Worm (Caenorhabditis elegans) whole organism, L1 larva: ENCODE measurements around the gene ZK287.9.
A peak's percentile ranks its signal among the peaks of the same experiment; 100 is the strongest.

Experiments
- C16A3.4 ChIP-seq: fragments of 150-350 bp; optimal IDR thresholded peaks from 2 replicates; lab custom pipeline; 2014; ENCODE audit warnings: missing biosample characterization, missing genetic modification characterization
- F16B12.6 ChIP-seq: fragments of 150-350 bp; optimal IDR thresholded peaks from 2 replicates; lab custom pipeline; 2014; ENCODE audit warnings: missing biosample characterization, missing genetic modification characterization
- aha-1 ChIP-seq: fragments of 150-350 bp; optimal IDR thresholded peaks from 2 replicates; lab custom pipeline; 2014; ENCODE audit warnings: missing biosample characterization, missing genetic modification characterization
- alr-1 ChIP-seq: fragments of 200-800 bp; sonication (Bioruptor generic); optimal IDR thresholded peaks from 2 replicates; lab custom pipeline; 2018; ENCODE audit warnings: borderline replicate concordance, mild to moderate bottlenecking, missing genetic modification characterization, missing compliant biosample characterization
- aly-2 ChIP-seq: fragments of 150-350 bp; optimal IDR thresholded peaks from 2 replicates; lab custom pipeline; 2014; ENCODE audit warnings: missing biosample characterization, missing genetic modification characterization
- blmp-1 ChIP-seq: fragments of 150-350 bp; optimal IDR thresholded peaks from 2 replicates; lab custom pipeline; 2014; ENCODE audit warnings: missing biosample characterization, missing genetic modification characterization
- ceh-8 ChIP-seq: fragments of 200-800 bp; sonication (Bioruptor generic); optimal IDR thresholded peaks from 2 replicates; lab custom pipeline; 2018; ENCODE audit warnings: mild to moderate bottlenecking, missing genetic modification characterization, moderate library complexity, missing compliant biosample characterization
- ceh-82 ChIP-seq, 3 experiments: fragments of 150-350 bp in 1 of 3; sonication (generic microtip) in 2 of 3; optimal IDR thresholded peaks; 2 replicates each; lab custom pipeline; 2014 to 2017; ENCODE audit warnings: missing biosample characterization in 3 of 3, missing genetic modification characterization in 3 of 3
- dpl-1 ChIP-seq, 3 experiments: fragments of 150-350 bp in 2 of 3; sonication (generic microtip) in 1 of 3; optimal IDR thresholded peaks; 2 replicates each; lab custom pipeline; 2014 to 2017; ENCODE audit warnings: missing biosample characterization in 3 of 3, missing genetic modification characterization in 3 of 3, missing genetic modification reagents in 3 of 3
- dsc-1 ChIP-seq: sonication (generic microtip); optimal IDR thresholded peaks from 2 replicates; lab custom pipeline; 2016; ENCODE audit warnings: mild to moderate bottlenecking, missing genetic modification characterization, missing compliant biosample characterization
- efl-1 ChIP-seq, 4 experiments: fragments of 150-350 bp; optimal IDR thresholded peaks in 3 of 4; peaks in 1 of 4; 1 replicate in 1 of 4; 2 replicates in 3 of 4; lab custom pipeline; 2014; ENCODE audit warnings: missing biosample characterization in 2 of 4, missing genetic modification characterization in 2 of 4, missing genetic modification reagents in 2 of 4
- egl-27 ChIP-seq, 2 experiments: fragments of 150-350 bp in 1 of 2; sonication (generic microtip); optimal IDR thresholded peaks; 3 replicates each; lab custom pipeline; 2017 to 2018; ENCODE audit warnings: missing biosample characterization in 2 of 2, missing genetic modification characterization in 2 of 2, missing genetic modification reagents in 2 of 2
- elt-2 ChIP-seq: sonication (generic microtip); optimal IDR thresholded peaks from 2 replicates; lab custom pipeline; 2016; ENCODE audit warnings: missing genetic modification characterization, mild to moderate bottlenecking, inconsistent platforms, missing compliant biosample characterization, missing genetic modification reagents
- ets-5 ChIP-seq: fragments of 200-800 bp; sonication (Bioruptor generic); IDR thresholded peaks from 2 replicates; pipeline ENCODE4 v1.3.6; 2022; ENCODE audit warnings: missing genetic modification characterization, missing compliant biosample characterization
- fkh-10 ChIP-seq: sonication (generic microtip); optimal IDR thresholded peaks from 2 replicates; lab custom pipeline; 2017; ENCODE audit warnings: missing biosample characterization, missing genetic modification reagents, missing genetic modification characterization
- fkh-4 ChIP-seq: sonication (generic microtip); optimal IDR thresholded peaks from 2 replicates; lab custom pipeline; 2016; ENCODE audit warnings: missing compliant biosample characterization, missing genetic modification characterization, borderline replicate concordance
- grh-1 ChIP-seq: fragments of 200-800 bp; sonication (Bioruptor generic); IDR thresholded peaks from 2 replicates; pipeline ENCODE4 v1.3.6; 2022; ENCODE audit warnings: missing genetic modification reagents, missing genetic modification characterization, missing compliant biosample characterization
- hlh-4 ChIP-seq: sonication (generic microtip); optimal IDR thresholded peaks from 2 replicates; lab custom pipeline; 2016; ENCODE audit warnings: mild to moderate bottlenecking, missing genetic modification characterization, missing compliant biosample characterization
- hpl-2 ChIP-seq: fragments of 150-350 bp; optimal IDR thresholded peaks from 2 replicates; lab custom pipeline; 2014; ENCODE audit warnings: missing biosample characterization, missing genetic modification reagents, missing genetic modification characterization
- isw-1 ChIP-seq: fragments of 200-800 bp; sonication (Bioruptor generic); IDR thresholded peaks from 2 replicates; pipeline ENCODE4 v1.3.6; 2022; ENCODE audit warnings: missing genetic modification characterization, missing compliant biosample characterization
- lin-13 ChIP-seq: fragments of 150-350 bp; optimal IDR thresholded peaks from 2 replicates; lab custom pipeline; 2014; ENCODE audit warnings: missing biosample characterization, missing genetic modification reagents, missing genetic modification characterization
- lin-14 ChIP-seq: fragments of 200-800 bp; sonication (Bioruptor generic); optimal IDR thresholded peaks from 2 replicates; lab custom pipeline; 2018; ENCODE audit warnings: mild to moderate bottlenecking, missing genetic modification characterization, moderate library complexity, missing compliant biosample characterization
- lin-15B ChIP-seq: fragments of 150-350 bp; sonication (generic microtip); optimal IDR thresholded peaks from 3 replicates; lab custom pipeline; 2014; ENCODE audit warnings: missing biosample characterization, missing genetic modification characterization
- lin-35 ChIP-seq, 2 experiments: fragments of 150-350 bp; optimal IDR thresholded peaks; 2 replicates each; lab custom pipeline; 2014; ENCODE audit warnings: missing biosample characterization in 2 of 2, missing genetic modification characterization in 2 of 2, missing genetic modification reagents in 2 of 2
- lin-39 ChIP-seq: fragments of 150-350 bp; optimal IDR thresholded peaks from 2 replicates; lab custom pipeline; 2014; ENCODE audit warnings: missing biosample characterization, missing genetic modification reagents, missing genetic modification characterization
- lsy-2 ChIP-seq, 2 experiments: fragments of 150-350 bp; optimal IDR thresholded peaks; 2 replicates each; lab custom pipeline; 2014; ENCODE audit warnings: missing biosample characterization in 2 of 2, missing genetic modification characterization in 2 of 2
- mdl-1 ChIP-seq, 2 experiments: fragments of 150-350 bp; optimal IDR thresholded peaks; 2 replicates each; lab custom pipeline; 2014 to 2017; ENCODE audit warnings: missing biosample characterization in 2 of 2, missing genetic modification characterization in 2 of 2, inconsistent platforms in 1 of 2
- mef-2 ChIP-seq: fragments of 150-350 bp; optimal IDR thresholded peaks from 2 replicates; lab custom pipeline; 2014; ENCODE audit warnings: missing biosample characterization, missing genetic modification characterization
- nhr-11 ChIP-seq: fragments of 150-350 bp; optimal IDR thresholded peaks from 2 replicates; lab custom pipeline; 2014; ENCODE audit warnings: missing biosample characterization, missing genetic modification characterization
- nhr-12 ChIP-seq: sonication (generic microtip); optimal IDR thresholded peaks from 2 replicates; lab custom pipeline; 2017; ENCODE audit warnings: missing biosample characterization, missing genetic modification characterization
- nhr-19 ChIP-seq: fragments of 200-800 bp; sonication (Bioruptor generic); conservative IDR thresholded peaks from 2 replicates; pipeline ENCODE4 v1.3.6; 2022; ENCODE audit warnings: missing genetic modification characterization, missing compliant biosample characterization
- nhr-20 ChIP-seq: sonication (generic microtip); optimal IDR thresholded peaks from 2 replicates; lab custom pipeline; 2016; ENCODE audit warnings: mild to moderate bottlenecking, missing genetic modification characterization, missing compliant biosample characterization
- nhr-28 ChIP-seq: fragments of 150-350 bp; optimal IDR thresholded peaks from 2 replicates; lab custom pipeline; 2014; ENCODE audit warnings: missing biosample characterization, missing genetic modification characterization
- nhr-71 ChIP-seq: sonication (generic microtip); optimal IDR thresholded peaks from 2 replicates; lab custom pipeline; 2016; ENCODE audit warnings: mild to moderate bottlenecking, missing genetic modification characterization, moderate library complexity, missing compliant biosample characterization
- pax-3 ChIP-seq: fragments of 200-800 bp; sonication (Bioruptor generic); optimal IDR thresholded peaks from 2 replicates; lab custom pipeline; 2018; ENCODE audit warnings: mild to moderate bottlenecking, missing genetic modification characterization, moderate library complexity, missing compliant biosample characterization
- skn-1 ChIP-seq: fragments of 150-350 bp; optimal IDR thresholded peaks from 2 replicates; lab custom pipeline; 2014; ENCODE audit warnings: missing biosample characterization, missing genetic modification characterization
- snu-23 ChIP-seq: sonication (generic microtip); optimal IDR thresholded peaks from 2 replicates; lab custom pipeline; 2016; ENCODE audit warnings: missing genetic modification characterization, missing compliant biosample characterization
- sox-4 ChIP-seq: sonication (generic microtip); optimal IDR thresholded peaks from 2 replicates; lab custom pipeline; 2016; ENCODE audit warnings: missing genetic modification characterization, missing compliant biosample characterization
- sup-37 ChIP-seq: fragments of 200-800 bp; sonication (Bioruptor generic); optimal IDR thresholded peaks from 2 replicates; lab custom pipeline; 2018; ENCODE audit warnings: mild to moderate bottlenecking, missing genetic modification characterization, missing compliant biosample characterization
- swsn-7 ChIP-seq: sonication (generic microtip); optimal IDR thresholded peaks from 2 replicates; lab custom pipeline; 2016; ENCODE audit warnings: missing genetic modification characterization, missing compliant biosample characterization
- tbx-2 ChIP-seq: sonication (generic microtip); optimal IDR thresholded peaks from 2 replicates; lab custom pipeline; 2016; ENCODE audit warnings: missing genetic modification characterization, missing compliant biosample characterization
- unc-98 ChIP-seq: fragments of 200-800 bp; sonication (Bioruptor generic); IDR thresholded peaks from 2 replicates; pipeline ENCODE4 v1.3.6; 2022; ENCODE audit warnings: missing genetic modification characterization, missing compliant biosample characterization
- xbp-1 ChIP-seq: sonication (generic microtip); optimal IDR thresholded peaks from 2 replicates; lab custom pipeline; 2016; ENCODE audit warnings: missing genetic modification characterization, missing compliant biosample characterization
- zag-1 ChIP-seq: fragments of 150-350 bp; optimal IDR thresholded peaks from 2 replicates; lab custom pipeline; 2014; ENCODE audit warnings: missing biosample characterization, missing genetic modification characterization
- ztf-11 ChIP-seq, 2 experiments: sonication (generic microtip); optimal IDR thresholded peaks; 2 replicates each; lab custom pipeline; 2016 to 2017; ENCODE audit warnings: missing genetic modification characterization in 2 of 2, missing biosample characterization in 1 of 2, missing compliant biosample characterization in 1 of 2

ZK287.9 gene

ce11 chrV:9654154-9654805, 24.9 kb upstream of the ZK287.9 start, which contains the start of gene cyp-29A4 (continued):
- TF ChIP-seq hlh-4 (tag; lab: Kevin White, UChicago) = no peak
- TF ChIP-seq nhr-20 (tag; lab: Kevin White, UChicago) = peak; percentile 66
- TF ChIP-seq alr-1 = no peak
- peak; percentile 72 for TF ChIP-seq nhr-71 (tag; lab: Kevin White, UChicago)
- no peak for TF ChIP-seq nhr-28 (tag; lab: Kevin White, UChicago)
- no peak for TF ChIP-seq sox-4
- no peak for TF ChIP-seq hpl-2 (GFP tag; lab: Kevin White, UChicago)
- no peak for TF ChIP-seq pax-3
- TF ChIP-seq lin-14 (GFP tag; lab: Kevin White, UChicago) = peak; percentile 57
- TF ChIP-seq snu-23 (GFP tag; lab: Kevin White, UChicago) = peak; percentile 31
- no peak for TF ChIP-seq mdl-1 (tag; optimal IDR thresholded peaks at IDR 0.05; lab: Kevin White, UChicago)
- TF ChIP-seq egl-27 (tag; optimal IDR thresholded peaks at IDR 0.05; lab: Kevin White, UChicago) = no peak
- TF ChIP-seq blmp-1 = peak; percentile 58
- no peak for TF ChIP-seq nhr-12 (tag; lab: Kevin White, UChicago)
- peak; percentile 44 for TF ChIP-seq nhr-19 (GFP tag; lab: Robert Waterston, UW)
- no peak for TF ChIP-seq swsn-7
- TF ChIP-seq zag-1 = no peak
- TF ChIP-seq unc-98 = no peak
- TF ChIP-seq, all 84 proteins: peak for 11

- no peak for TF ChIP-seq C16A3.4 (tag; lab: Kevin White, UChicago)
- TF ChIP-seq xbp-1 (tag; lab: Kevin White, UChicago) = no peak
- no peak for TF ChIP-seq mef-2 (tag; lab: Kevin White, UChicago)
- no peak for TF ChIP-seq dsc-1 (tag; lab: Kevin White, UChicago)
Observed at ce11 chrV:9661514-9661913, 17.6 kb upstream of the ZK287.9 start, which contains the start of gene pitr-4. pitr-4 (minus strand) TSS chrV:9661614.

ce11 chrV:9663948-9664347, 15.2 kb upstream of the ZK287.9 start:
- TF ChIP-seq efl-1 (optimal IDR thresholded peaks at IDR 0.05; lab: Kevin White, UChicago) (no peak), efl-1 (GFP tag; optimal IDR thresholded peaks at IDR 0.05 in 1 of 2; lab: Kevin White, UChicago) (peak in 1 of 2 experiments; percentile 28), aha-1 (tag; lab: Kevin White, UChicago) (no peak), aly-2 (tag; lab: Kevin White, UChicago) (no peak)

DNA sequence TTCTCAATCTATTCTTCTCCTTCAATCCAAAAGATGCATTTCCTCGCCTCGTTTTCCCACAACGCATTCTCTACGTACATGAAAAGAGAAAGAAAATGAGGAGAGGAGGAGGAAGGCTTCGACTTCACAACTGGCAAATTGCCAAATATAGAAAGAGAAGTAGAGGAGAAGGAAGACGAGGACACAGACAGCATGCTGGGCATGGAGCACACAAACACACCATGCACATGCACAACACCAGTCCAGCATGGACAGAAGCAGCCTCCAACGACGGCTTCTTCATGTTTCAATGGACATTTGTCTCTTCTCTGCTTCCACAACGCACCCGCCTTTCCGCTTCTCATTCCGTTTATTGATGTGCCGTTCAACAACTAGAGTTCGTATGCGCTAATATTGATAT, 14.5 kb upstream of the ZK287.9 start:
- TF ChIP-seq lin-39 (tag; lab: Kevin White, UChicago) (no peak), tbx-2 (tag; lab: Kevin White, UChicago) (peak; percentile 38), fkh-10 (GFP tag; lab: Kevin White, UChicago) (peak; percentile 68), lin-35 (GFP tag; optimal IDR thresholded peaks at IDR 0.05; lab: Kevin White, UChicago) (peak in 1 of 2 experiments; percentile 38), sup-37 (no peak), ceh-82 (tag; optimal IDR thresholded peaks at IDR 0.05; lab: Kevin White, UChicago) (peak in 2 of 3 experiments; percentile 36 to 64), grh-1 (GFP tag; lab: Robert Waterston, UW) (no peak), C16A3.4 (tag; lab: Kevin White, UChicago) (no peak), skn-1 (no peak), alr-1 (no peak), ztf-11 (tag; optimal IDR thresholded peaks at IDR 0.05; lab: Kevin White, UChicago) (no peak), ets-5 (GFP tag; lab: Robert Waterston, UW) (no peak), lin-15B (no peak), dpl-1 (GFP tag; optimal IDR thresholded peaks at IDR 0.05; lab: Kevin White, UChicago) (peak in 1 of 3 experiments; percentile 4), nhr-11 (no peak), lsy-2 (tag; optimal IDR thresholded peaks at IDR 0.05; lab: Kevin White, UChicago) (peak in 1 of 2 experiments; percentile 43), egl-27 (tag; optimal IDR thresholded peaks at IDR 0.05; lab: Kevin White, UChicago) (no peak), elt-2 (no peak), aly-2 (tag; lab: Kevin White, UChicago) (no peak), lin-13 (GFP tag; lab: Kevin White, UChicago) (no peak), F16B12.6 (tag; lab: Kevin White, UChicago) (no peak), ceh-8 (GFP tag; lab: Kevin White, UChicago) (no peak), zag-1 (no peak), nhr-20 (tag; lab: Kevin White, UChicago) (no peak), fkh-4 (tag; lab: Kevin White, UChicago) (no peak), nhr-71 (tag; lab: Kevin White, UChicago) (peak; percentile 23), snu-23 (GFP tag; lab: Kevin White, UChicago) (peak; percentile 13), nhr-19 (GFP tag; lab: Robert Waterston, UW) (no peak), isw-1 (GFP tag; lab: Robert Waterston, UW) (no peak), unc-98 (no peak)
